Worm (Caenorhabditis elegans): ENCODE data around the gene srlf-29.

- TF ChIP-seq unc-62 (GFP tag; optimal IDR thresholded peaks at IDR 0.05) (no peak), gei-17 (GFP tag; optimal IDR thresholded peaks at IDR 0.05) (no peak), hlh-12 (tag; optimal IDR thresholded peaks at IDR 0.05) (no peak), F22D6.2 (tag; optimal IDR thresholded peaks at IDR 0.05) (no peak), sdz-38 (tag; optimal IDR thresholded peaks at IDR 0.05) (no peak), nfya-1 (tag; optimal IDR thresholded peaks at IDR 0.05; ENCODE audit: borderline replicate concordance, insufficient read depth) (no peak), hlh-26 (GFP tag; conservative IDR thresholded peaks at IDR 0.05) (no peak), let-526 (GFP tag; IDR thresholded peaks at IDR 0.05) (no peak), ceh-79 (tag; optimal IDR thresholded peaks at IDR 0.05) (no peak)
Observed at ce11 chrII:1616382-1616781, 49.7 kb upstream of the srlf-29 start, which contains the start of gene fbxa-165.
